Worm (Caenorhabditis elegans) whole organism, L3 larva: ENCODE measurements around the gene EEED8.4.
A peak's percentile ranks its signal among the peaks of the same experiment; 100 is the strongest.

Experiments used
- R02D3.7 ChIP-seq: fragments of 150-350 bp; optimal IDR thresholded peaks from 2 replicates; lab custom pipeline; 2014; ENCODE audit warnings: missing biosample characterization, missing genetic modification characterization
- ceh-28 ChIP-seq: fragments of 150-350 bp; optimal IDR thresholded peaks from 2 replicates; lab custom pipeline; 2014; ENCODE audit warnings: missing biosample characterization, missing genetic modification reagents, missing genetic modification characterization
- egl-27 ChIP-seq: sonication (generic microtip); optimal IDR thresholded peaks from 4 replicates; lab custom pipeline; 2017; ENCODE audit warnings: missing biosample characterization, missing genetic modification reagents, missing genetic modification characterization
- lin-15B ChIP-seq: fragments of 150-350 bp; optimal IDR thresholded peaks from 2 replicates; lab custom pipeline; 2014; ENCODE audit warnings: missing biosample characterization, missing genetic modification characterization
- nfya-1 ChIP-seq: sonication (generic microtip); optimal IDR thresholded peaks from 2 replicates; lab custom pipeline; 2017; ENCODE audit warnings: missing genetic modification characterization, mild to moderate bottlenecking, missing compliant biosample characterization, antibody characterized with exemption, moderate library complexity; ENCODE audit not compliant: insufficient read depth
- nhr-237 ChIP-seq: fragments of 150-350 bp; optimal IDR thresholded peaks from 2 replicates; lab custom pipeline; 2014; ENCODE audit warnings: missing biosample characterization, missing genetic modification characterization
- nhr-77 ChIP-seq: fragments of 150-350 bp; optimal IDR thresholded peaks from 2 replicates; lab custom pipeline; 2014; ENCODE audit warnings: missing biosample characterization, missing genetic modification characterization
- sea-2 ChIP-seq: fragments of 150-350 bp; sonication (generic microtip); optimal IDR thresholded peaks from 4 replicates; lab custom pipeline; 2014; ENCODE audit warnings: missing biosample characterization, missing genetic modification reagents, missing genetic modification characterization
- skn-1 ChIP-seq: fragments of 150-350 bp; optimal IDR thresholded peaks from 2 replicates; lab custom pipeline; 2014; ENCODE audit warnings: missing biosample characterization, missing genetic modification characterization
- snpc-4 ChIP-seq: fragments of 150-350 bp; optimal IDR thresholded peaks from 2 replicates; lab custom pipeline; 2014; ENCODE audit warnings: missing biosample characterization, missing genetic modification characterization
- zag-1 ChIP-seq: fragments of 150-350 bp; optimal IDR thresholded peaks from 2 replicates; lab custom pipeline; 2014; ENCODE audit warnings: missing biosample characterization, missing genetic modification characterization

DNA sequence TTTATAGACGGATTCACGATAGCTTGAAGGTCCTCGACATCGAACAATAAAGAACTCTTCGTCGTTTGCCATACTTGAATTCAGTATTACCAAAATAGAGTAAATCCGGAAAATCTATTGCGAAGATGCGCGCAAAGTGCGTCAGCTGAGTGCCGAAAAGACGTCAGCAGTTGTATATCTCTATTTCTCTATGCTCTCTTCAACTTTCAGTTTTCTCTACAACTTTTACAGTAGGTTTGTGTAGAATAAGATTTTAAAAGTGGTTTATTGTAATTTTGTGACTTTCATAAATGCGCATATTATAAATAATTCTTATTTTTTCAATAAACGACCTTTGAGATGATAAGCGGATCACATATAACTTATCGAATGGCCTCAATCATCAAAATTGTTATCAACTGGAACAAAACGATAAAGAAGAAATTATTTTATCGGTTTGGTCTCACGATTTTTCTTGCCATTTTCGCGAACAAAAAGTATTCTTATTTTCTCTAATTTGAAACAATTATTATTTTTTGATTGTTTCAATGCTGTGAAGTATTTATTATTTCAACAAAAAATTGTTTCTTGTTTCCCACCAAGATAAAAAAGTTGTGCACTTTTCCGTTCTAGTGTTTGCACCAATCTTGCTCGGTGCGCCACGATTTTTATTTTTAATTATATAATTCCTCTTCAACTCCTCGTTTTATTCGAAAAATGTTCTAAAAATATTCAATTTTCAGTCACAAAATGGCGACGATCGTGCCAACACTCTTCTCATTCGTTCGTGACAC lies 35.7 kb upstream of the EEED8.4 start, which contains the start of the genes agt-2 and F09E5.3:
- TF ChIP-seq lin-15B (tag; lab: Kevin White, UChicago) = peak; percentile 88
- TF ChIP-seq nhr-77 (tag; lab: Kevin White, UChicago) = peak; percentile 4
- peak; percentile 31 for TF ChIP-seq zag-1 (tag; lab: Kevin White, UChicago)
- peak; percentile 75 for TF ChIP-seq R02D3.7 (tag; lab: Kevin White, UChicago)
- TF ChIP-seq nfya-1 (tag; lab: Kevin White, UChicago) = peak; percentile 88
- peak; percentile 23 for TF ChIP-seq skn-1
- no peak for TF ChIP-seq egl-27 (tag; lab: Kevin White, UChicago)
- TF ChIP-seq ceh-28 (tag; lab: Kevin White, UChicago) = peak; percentile 79
- peak; percentile 88 for TF ChIP-seq snpc-4 (tag; lab: Kevin White, UChicago)
- TF ChIP-seq sea-2 (GFP tag; lab: Kevin White, UChicago) = no peak
- no peak for TF ChIP-seq nhr-237 (tag; lab: Kevin White, UChicago)
